Fruit fly (Drosophila melanogaster) whole organism, embryonic: Measurements from ENCODE around the gene CG33258.
A peak's percentile ranks its signal among the peaks of the same experiment; 100 is the strongest.

Experiments
- Abd-B ChIP-seq: fragments of 200-800 bp; sonication (Bioruptor generic); optimal IDR thresholded peaks from 2 replicates; lab custom pipeline; 2018; ENCODE audit warnings: missing biosample characterization, mild to moderate bottlenecking, missing genetic modification characterization, moderate library complexity
- B-H1 ChIP-seq: fragments of 200-800 bp; sonication (Bioruptor generic); IDR thresholded peaks from 3 replicates; pipeline ENCODE4 v1.3.6; 2022; ENCODE audit warnings: missing biosample characterization, missing genetic modification characterization
- Bdp1 ChIP-seq: fragments of 200-800 bp; sonication (Bioruptor generic); optimal IDR thresholded peaks from 3 replicates; lab custom pipeline; 2016; ENCODE audit warnings: missing biosample characterization, missing genetic modification characterization
- Bgb ChIP-seq: fragments of 200-800 bp; sonication (Bioruptor generic); IDR thresholded peaks from 2 replicates; pipeline ENCODE4 v1.3.6; 2022; ENCODE audit warnings: missing biosample characterization, missing genetic modification characterization; ENCODE audit not compliant: partially characterized antibody
- CG12155 ChIP-seq: fragments of 200-800 bp; sonication (Bioruptor generic); optimal IDR thresholded peaks from 3 replicates; lab custom pipeline; 2016; ENCODE audit warnings: missing biosample characterization, missing genetic modification characterization
- CG1233 ChIP-seq: fragments of 200-800 bp; sonication (Bioruptor generic); optimal IDR thresholded peaks from 4 replicates; lab custom pipeline; 2018; ENCODE audit warnings: missing biosample characterization, mild to moderate bottlenecking, missing genetic modification characterization
- CG13287 ChIP-seq: fragments of 200-800 bp; sonication (Bioruptor generic); IDR thresholded peaks from 2 replicates; pipeline ENCODE4 v1.3.6; 2022; ENCODE audit warnings: missing biosample characterization, missing genetic modification characterization; ENCODE audit not compliant: partially characterized antibody
- CG13624 ChIP-seq: fragments of 200-800 bp; sonication (Bioruptor generic); optimal IDR thresholded peaks from 2 replicates; lab custom pipeline; 2016; ENCODE audit warnings: missing biosample characterization, missing genetic modification characterization
- CG14965 ChIP-seq: fragments of 200-800 bp; sonication (Bioruptor generic); optimal IDR thresholded peaks from 2 replicates; lab custom pipeline; 2016; ENCODE audit warnings: missing biosample characterization, missing genetic modification characterization, borderline replicate concordance
- CG1602 ChIP-seq: fragments of 200-800 bp; sonication (Bioruptor generic); optimal IDR thresholded peaks from 3 replicates; lab custom pipeline; 2016; ENCODE audit warnings: missing biosample characterization, missing genetic modification characterization
- CG16863 ChIP-seq: fragments of 200-800 bp; sonication (Bioruptor generic); optimal IDR thresholded peaks from 3 replicates; lab custom pipeline; 2016; ENCODE audit warnings: missing biosample characterization, missing genetic modification characterization
- CG17359 ChIP-seq: fragments of 200-800 bp; sonication (Bioruptor generic); optimal IDR thresholded peaks from 3 replicates; lab custom pipeline; 2018; ENCODE audit warnings: missing biosample characterization, mild to moderate bottlenecking, missing genetic modification characterization, moderate library complexity
- CG18476 ChIP-seq: fragments of 200-800 bp; sonication (Bioruptor generic); optimal IDR thresholded peaks from 2 replicates; lab custom pipeline; 2016; ENCODE audit warnings: missing biosample characterization, mild to moderate bottlenecking, missing genetic modification characterization
- CG2202 ChIP-seq: fragments of 200-800 bp; sonication (Bioruptor generic); optimal IDR thresholded peaks from 2 replicates; lab custom pipeline; 2018; ENCODE audit warnings: missing biosample characterization, mild to moderate bottlenecking, missing genetic modification characterization
- CG2889 ChIP-seq: fragments of 200-800 bp; sonication (Bioruptor generic); IDR thresholded peaks from 3 replicates; pipeline ENCODE4 v1.3.6; 2022; ENCODE audit warnings: missing biosample characterization, missing genetic modification characterization
- CG31365 ChIP-seq: fragments of 200-800 bp; sonication (Bioruptor generic); optimal IDR thresholded peaks from 2 replicates; lab custom pipeline; 2018; ENCODE audit warnings: missing biosample characterization, mild to moderate bottlenecking, missing genetic modification characterization
- CG4360 ChIP-seq: fragments of 200-800 bp; sonication (Bioruptor generic); IDR thresholded peaks from 2 replicates; pipeline ENCODE4 v1.3.6; 2022; ENCODE audit warnings: missing biosample characterization, missing genetic modification characterization
- CG4404 ChIP-seq: fragments of 200-800 bp; sonication (Bioruptor generic); IDR thresholded peaks from 2 replicates; pipeline ENCODE4 v1.3.6; 2022; ENCODE audit warnings: missing biosample characterization, missing genetic modification characterization
- CG5245 ChIP-seq: fragments of 200-800 bp; sonication (Bioruptor generic); optimal IDR thresholded peaks from 3 replicates; lab custom pipeline; 2016; ENCODE audit warnings: missing biosample characterization, missing genetic modification characterization
- CG7839 ChIP-seq: fragments of 200-800 bp; sonication (Bioruptor generic); optimal IDR thresholded peaks from 3 replicates; lab custom pipeline; 2018; ENCODE audit warnings: missing biosample characterization, mild to moderate bottlenecking, missing genetic modification characterization, moderate library complexity
- CG9609 ChIP-seq: fragments of 200-800 bp; sonication (Bioruptor generic); optimal IDR thresholded peaks from 3 replicates; lab custom pipeline; 2016; ENCODE audit warnings: missing biosample characterization, missing genetic modification characterization
- CHES-1-like ChIP-seq: fragments of 200-800 bp; sonication (Bioruptor generic); optimal IDR thresholded peaks from 2 replicates; lab custom pipeline; 2016; ENCODE audit warnings: missing biosample characterization, missing genetic modification characterization
- Dbx ChIP-seq: fragments of 200-800 bp; sonication (Bioruptor generic); IDR thresholded peaks from 3 replicates; pipeline ENCODE4 v1.3.6; 2022; ENCODE audit warnings: missing biosample characterization, missing genetic modification characterization
- Ets65A ChIP-seq: fragments of 200-800 bp; sonication (Bioruptor generic); peaks from one replicate; lab custom pipeline; 2016; ENCODE audit warnings: missing biosample characterization, missing genetic modification characterization
- HLH4C ChIP-seq: fragments of 200-800 bp; sonication (Bioruptor generic); IDR thresholded peaks from 3 replicates; pipeline ENCODE4 v1.3.6; 2022; ENCODE audit warnings: missing biosample characterization, missing genetic modification characterization; ENCODE audit not compliant: partially characterized antibody
- Hey ChIP-seq: fragments of 200-800 bp; sonication (Bioruptor generic); optimal IDR thresholded peaks from 3 replicates; lab custom pipeline; 2018; ENCODE audit warnings: missing biosample characterization, mild to moderate bottlenecking, missing genetic modification characterization
- MBD-R2 ChIP-seq: fragments of 200-800 bp; sonication (Bioruptor generic); IDR thresholded peaks from 2 replicates; pipeline ENCODE4 v1.3.6; 2022; ENCODE audit warnings: missing biosample characterization, missing genetic modification characterization
- Max ChIP-seq: fragments of 200-800 bp; sonication (Bioruptor generic); optimal IDR thresholded peaks from 2 replicates; lab custom pipeline; 2016; ENCODE audit warnings: missing biosample characterization, mild to moderate bottlenecking, missing genetic modification characterization
- NFAT ChIP-seq: fragments of 200-800 bp; sonication (Bioruptor generic); IDR thresholded peaks from 2 replicates; pipeline ENCODE4 v1.3.6; 2022; ENCODE audit warnings: missing biosample characterization, missing genetic modification characterization
- Neu2 ChIP-seq: fragments of 200-800 bp; sonication (Bioruptor generic); optimal IDR thresholded peaks from 3 replicates; lab custom pipeline; 2016; ENCODE audit warnings: missing biosample characterization, missing genetic modification characterization, borderline replicate concordance
- Sry-β ChIP-seq: fragments of 200-800 bp; sonication (Bioruptor generic); optimal IDR thresholded peaks from 2 replicates; lab custom pipeline; 2018; ENCODE audit warnings: missing biosample characterization, mild to moderate bottlenecking, missing genetic modification characterization, moderate library complexity
- Usf ChIP-seq: fragments of 200-800 bp; sonication (Bioruptor generic); optimal IDR thresholded peaks from 2 replicates; lab custom pipeline; 2017; ENCODE audit warnings: missing genotype, missing biosample characterization, missing genetic modification characterization
- bcd ChIP-seq: fragments of 200-800 bp; sonication (Bioruptor generic); optimal IDR thresholded peaks from 2 replicates; lab custom pipeline; 2017; ENCODE audit warnings: missing biosample characterization, mild to moderate bottlenecking, missing genetic modification characterization
- chif ChIP-seq, 2 experiments: fragments of 200-800 bp; sonication (Bioruptor generic); optimal IDR thresholded peaks; 3 replicates each; lab custom pipeline; 2016; ENCODE audit warnings: missing biosample characterization in 2 of 2, missing genetic modification characterization in 2 of 2
- dysf ChIP-seq: fragments of 200-800 bp; sonication (Bioruptor generic); IDR thresholded peaks from 3 replicates; pipeline ENCODE4 v1.3.6; 2022; ENCODE audit warnings: missing biosample characterization, missing genetic modification characterization
- fd102C ChIP-seq: fragments of 200-800 bp; sonication (Bioruptor generic); optimal IDR thresholded peaks from 2 replicates; lab custom pipeline; 2018; ENCODE audit warnings: missing biosample characterization, mild to moderate bottlenecking, missing genetic modification characterization, moderate library complexity
- gfzf ChIP-seq: fragments of 200-800 bp; sonication (Bioruptor generic); optimal IDR thresholded peaks from 2 replicates; lab custom pipeline; 2016; ENCODE audit warnings: missing biosample characterization, mild to moderate bottlenecking, missing genetic modification characterization, moderate library complexity
- hb ChIP-seq: fragments of 200-800 bp; sonication (Bioruptor generic); IDR thresholded peaks from 3 replicates; pipeline ENCODE4 v1.3.6; 2022; ENCODE audit warnings: missing biosample characterization, missing genetic modification characterization; ENCODE audit not compliant: partially characterized antibody
- ind ChIP-seq: fragments of 200-800 bp; sonication (Bioruptor generic); optimal IDR thresholded peaks from 3 replicates; lab custom pipeline; 2016; ENCODE audit warnings: missing biosample characterization, missing genetic modification characterization
- jing ChIP-seq: fragments of 200-800 bp; sonication (Bioruptor generic); optimal IDR thresholded peaks from 2 replicates; lab custom pipeline; 2018; ENCODE audit warnings: missing biosample characterization, mild to moderate bottlenecking, missing genetic modification characterization
- lbe ChIP-seq: fragments of 200-800 bp; sonication (Bioruptor generic); optimal IDR thresholded peaks from 2 replicates; lab custom pipeline; 2016; ENCODE audit warnings: missing biosample characterization, mild to moderate bottlenecking, missing genetic modification characterization
- lilli ChIP-seq: fragments of 200-800 bp; sonication (Bioruptor generic); optimal IDR thresholded peaks from 3 replicates; lab custom pipeline; 2016; ENCODE audit warnings: missing biosample characterization, missing genetic modification characterization
- lov ChIP-seq, 2 experiments: fragments of 200-800 bp in 1 of 2; fragments of >200 bp in 1 of 2; sonication (Bioruptor generic) in 1 of 2; IDR thresholded peaks in 1 of 2; optimal IDR thresholded peaks in 1 of 2; 2 replicates in 1 of 2; 3 replicates in 1 of 2; pipeline versions ENCODE4 v1.3.6 to Lab custom; 2017 to 2022; ENCODE audit warnings: missing biosample characterization in 1 of 2, missing genetic modification characterization in 1 of 2
- nerfin-1 ChIP-seq: fragments of 200-800 bp; sonication (Bioruptor generic); optimal IDR thresholded peaks from 3 replicates; lab custom pipeline; 2019; ENCODE audit warnings: missing biosample characterization, mild to moderate bottlenecking, missing genetic modification characterization, moderate library complexity
- pan ChIP-seq, 4 experiments: fragments of >200 bp in 3 of 4; fragments of 200-800 bp in 1 of 4; sonication (Bioruptor generic) in 1 of 4; optimal IDR thresholded peaks in 3 of 4; IDR thresholded peaks in 1 of 4; 2 replicates each; pipeline versions ENCODE4 v1.3.6 to Lab custom; 2017 to 2022; ENCODE audit warnings: missing biosample characterization in 2 of 4, missing genetic modification characterization in 2 of 4, mixed read lengths in 1 of 4
- sd ChIP-seq: fragments of 200-800 bp; sonication (Bioruptor generic); optimal IDR thresholded peaks from 3 replicates; lab custom pipeline; 2018; ENCODE audit warnings: missing biosample characterization, mild to moderate bottlenecking, missing genetic modification characterization, moderate library complexity
- unpg ChIP-seq: fragments of 200-800 bp; sonication (Bioruptor generic); optimal IDR thresholded peaks from 3 replicates; lab custom pipeline; 2018; ENCODE audit warnings: missing biosample characterization, mild to moderate bottlenecking, missing genetic modification characterization, moderate library complexity
- zf30C ChIP-seq: fragments of 200-800 bp; sonication (Bioruptor generic); optimal IDR thresholded peaks from 3 replicates; lab custom pipeline; 2018; ENCODE audit warnings: missing biosample characterization, mild to moderate bottlenecking, missing genetic modification characterization

Gene CG33258

DNA sequence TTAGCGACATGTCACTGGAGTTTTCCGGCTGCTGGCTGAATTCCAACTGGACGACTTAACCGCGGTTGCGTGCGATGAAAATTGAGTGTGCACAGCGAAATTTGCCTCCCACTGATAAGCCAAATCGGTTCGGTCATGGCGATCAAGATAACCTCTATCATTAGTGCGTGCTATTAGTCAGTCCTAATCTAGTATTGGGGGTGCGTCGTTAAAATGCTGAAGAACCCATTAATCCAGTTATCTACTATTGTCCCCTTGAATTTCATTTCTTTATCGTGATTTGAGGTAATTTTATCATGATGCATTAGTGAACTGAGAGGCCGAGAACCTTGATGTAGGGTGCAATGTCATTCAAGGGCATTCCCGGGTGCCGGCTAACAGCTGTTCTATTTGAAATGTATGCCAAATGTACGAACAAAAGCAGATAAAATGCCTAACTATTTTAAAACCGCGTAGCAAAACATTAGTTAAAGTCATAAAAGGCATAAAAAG, 46.2 kb downstream of the CG33258 start, which contains the start of gene Pgm1 (continued):
- TF ChIP-seq B-H1 (GFP tag; lab: Robert Waterston, UW), result peak; percentile 66
- peak; percentile 79 for TF ChIP-seq dysf
- TF ChIP-seq HLH4C (GFP tag; lab: Robert Waterston, UW), result 0 out of 3 replicates have a peak, but pooled peaks have one; percentile 6
- TF ChIP-seq sd, result no peak
- no peak for TF ChIP-seq unpg (GFP tag; lab: Kevin White, UChicago)
- TF ChIP-seq Abd-B (GFP tag; lab: Kevin White, UChicago), result no peak
- peak; percentile 98 for TF ChIP-seq Ets65A (GFP tag; lab: Kevin White, UChicago)
- peak; percentile 84 for TF ChIP-seq CG7839 (tag; lab: Kevin White, UChicago)
- TF ChIP-seq CG13624, result peak; percentile 92
- no peak for TF ChIP-seq lov (optimal IDR thresholded peaks at IDR 0.05; lab: Kevin White, UChicago)
- 0 out of 3 replicates have a peak, but pooled peaks have one; percentile 38 for TF ChIP-seq lov (GFP tag; IDR thresholded peaks at IDR 0.05; lab: Robert Waterston, UW)
- 0 out of 2 replicates have a peak, but pooled peaks have one; percentile 24 for TF ChIP-seq CG13287 (GFP tag; lab: Robert Waterston, UW)
- TF ChIP-seq CG1233 (GFP tag; lab: Kevin White, UChicago), result peak; percentile 49
- peak; percentile 64; the same call in 1 of the 2 replicates for TF ChIP-seq MBD-R2 (GFP tag; lab: Robert Waterston, UW)
- no peak for TF ChIP-seq pan (optimal IDR thresholded peaks at IDR 0.05; lab: Kevin White, UChicago)
- peak in 1 of 2 experiments; percentile 85 for TF ChIP-seq pan (GFP tag; optimal IDR thresholded peaks at IDR 0.05 in 1 of 2, IDR thresholded peaks at IDR 0.05 in 1 of 2)
- peak; percentile 79 for TF ChIP-seq Hey (tag; lab: Kevin White, UChicago)
- TF ChIP-seq Max (GFP tag; lab: Kevin White, UChicago), result peak; percentile 69
- peak; percentile 76 for TF ChIP-seq NFAT (GFP tag; lab: Robert Waterston, UW)
- TF ChIP-seq Dbx (GFP tag; lab: Robert Waterston, UW), result peak; percentile 52
- peak; percentile 88 to 90 for TF ChIP-seq chif (GFP tag; optimal IDR thresholded peaks at IDR 0.05; lab: Kevin White, UChicago)
- TF ChIP-seq Neu2 (GFP tag; lab: Kevin White, UChicago), result peak; percentile 73
- TF ChIP-seq CG2202 (tag; lab: Kevin White, UChicago), result peak; percentile 54
- peak; percentile 38 for TF ChIP-seq fd102C (GFP tag; lab: Kevin White, UChicago)
- TF ChIP-seq CG12155 (GFP tag; lab: Kevin White, UChicago), result peak; percentile 88
- TF ChIP-seq CG17359 (tag; lab: Kevin White, UChicago), result peak; percentile 75
- peak; percentile 72 for TF ChIP-seq CG31365
- TF ChIP-seq CG4360, result no peak
- peak; percentile 92 for TF ChIP-seq CG16863
- peak; percentile 69 for TF ChIP-seq CG5245 (GFP tag; lab: Kevin White, UChicago)
- TF ChIP-seq CG4404, result peak; percentile 37
- TF ChIP-seq hb, result no peak
- peak; percentile 73 for TF ChIP-seq CG1602 (GFP tag; lab: Kevin White, UChicago)
- no peak for TF ChIP-seq bcd
- peak; percentile 90 for TF ChIP-seq ind (GFP tag; lab: Kevin White, UChicago)
- peak; percentile 83 for TF ChIP-seq lbe (GFP tag; lab: Kevin White, UChicago)
- TF ChIP-seq Bdp1 (GFP tag; lab: Kevin White, UChicago), result peak; percentile 77
- peak; percentile 89 for TF ChIP-seq CG9609 (GFP tag; lab: Kevin White, UChicago)
- TF ChIP-seq CG2889 (GFP tag; lab: Robert Waterston, UW), result peak; percentile 69; the same call in 2 of the 3 replicates
- no peak for TF ChIP-seq gfzf (GFP tag; lab: Kevin White, UChicago)
- peak; percentile 94 for TF ChIP-seq lilli (GFP tag; lab: Kevin White, UChicago)
- no peak for TF ChIP-seq Sry-β (GFP tag; lab: Kevin White, UChicago)
- TF ChIP-seq CHES-1-like (GFP tag; lab: Kevin White, UChicago), result peak; percentile 95
- TF ChIP-seq Usf (GFP tag; lab: Kevin White, UChicago), result peak; percentile 57
- peak; percentile 59 for TF ChIP-seq CG14965 (GFP tag; lab: Kevin White, UChicago)
- no peak for TF ChIP-seq zf30C
- peak; percentile 72 for TF ChIP-seq CG18476 (GFP tag; lab: Kevin White, UChicago)
- no peak for TF ChIP-seq Bgb (GFP tag; lab: Robert Waterston, UW)
- no peak for TF ChIP-seq jing (GFP tag; lab: Kevin White, UChicago)
- TF ChIP-seq nerfin-1 (tag; lab: Kevin White, UChicago), result peak; percentile 76
